Worm (Caenorhabditis elegans) whole organism, L3 larva: ENCODE data around the gene itsn-1.

Experiments used
- ceh-28 ChIP-seq: fragments of 150-350 bp; optimal IDR thresholded peaks from 2 replicates; lab custom pipeline; 2014; ENCODE audit warnings: missing biosample characterization, missing genetic modification reagents, missing genetic modification characterization
- ceh-82 ChIP-seq: fragments of 150-350 bp; optimal IDR thresholded peaks from 2 replicates; lab custom pipeline; 2014; ENCODE audit warnings: missing biosample characterization, missing genetic modification characterization
- egl-27 ChIP-seq: sonication (generic microtip); optimal IDR thresholded peaks from 4 replicates; lab custom pipeline; 2017; ENCODE audit warnings: missing biosample characterization, missing genetic modification reagents, missing genetic modification characterization
- elt-3 ChIP-seq, 3 experiments: fragments of 150-350 bp in 1 of 3; sonication (generic microtip) in 2 of 3; optimal IDR thresholded peaks; 2 replicates in 2 of 3; 4 replicates in 1 of 3; lab custom pipeline; 2014 to 2017; ENCODE audit warnings: missing biosample characterization in 3 of 3, missing genetic modification characterization in 3 of 3
- jun-1 ChIP-seq: fragments of 150-350 bp; optimal IDR thresholded peaks from 2 replicates; lab custom pipeline; 2014; ENCODE audit warnings: missing biosample characterization, missing genetic modification reagents, missing genetic modification characterization
- lsy-12 ChIP-seq: sonication (generic microtip); optimal IDR thresholded peaks from 2 replicates; lab custom pipeline; 2016; ENCODE audit warnings: mild to moderate bottlenecking, missing genetic modification characterization, missing compliant biosample characterization
- nhr-237 ChIP-seq: fragments of 150-350 bp; optimal IDR thresholded peaks from 2 replicates; lab custom pipeline; 2014; ENCODE audit warnings: missing biosample characterization, missing genetic modification characterization
- nhr-25 ChIP-seq: sonication (generic microtip); optimal IDR thresholded peaks from 2 replicates; lab custom pipeline; 2017; ENCODE audit warnings: missing biosample characterization, missing genetic modification characterization
- nhr-28 ChIP-seq: fragments of 150-350 bp; optimal IDR thresholded peaks from 2 replicates; lab custom pipeline; 2014; ENCODE audit warnings: missing biosample characterization, missing genetic modification characterization
- nhr-43 ChIP-seq: sonication (generic microtip); optimal IDR thresholded peaks from 2 replicates; lab custom pipeline; 2016; ENCODE audit warnings: mild to moderate bottlenecking, missing genetic modification characterization, missing compliant biosample characterization; ENCODE audit not compliant: poor library complexity, severe bottlenecking
- skn-1 ChIP-seq: fragments of 150-350 bp; optimal IDR thresholded peaks from 2 replicates; lab custom pipeline; 2014; ENCODE audit warnings: missing biosample characterization, missing genetic modification characterization
- unc-62 ChIP-seq: fragments of 150-350 bp; sonication (generic microtip); optimal IDR thresholded peaks from 4 replicates; lab custom pipeline; 2014; ENCODE audit warnings: missing biosample characterization, missing genetic modification reagents, missing genetic modification characterization
- ztf-11 ChIP-seq: fragments of 150-350 bp; optimal IDR thresholded peaks from 2 replicates; lab custom pipeline; 2014; ENCODE audit warnings: missing biosample characterization, missing genetic modification characterization

ce11 chrIV:17100148-17100547, 19.3 kb upstream of the itsn-1 start, which contains the start of gene bca-2:
- no peak for TF ChIP-seq elt-3 (tag; optimal IDR thresholded peaks at IDR 0.05; lab: Kevin White, UChicago)
- no peak for TF ChIP-seq ceh-28 (tag; lab: Kevin White, UChicago)
- no peak for TF ChIP-seq skn-1 (tag; lab: Kevin White, UChicago)
- no peak for TF ChIP-seq nhr-237 (tag; lab: Kevin White, UChicago)
- TF ChIP-seq ztf-11: no peak
- no peak for TF ChIP-seq ceh-82 (tag; lab: Kevin White, UChicago)
- no peak for TF ChIP-seq jun-1 (tag; lab: Kevin White, UChicago)
- TF ChIP-seq unc-62 (GFP tag; lab: Kevin White, UChicago): no peak
- no peak for TF ChIP-seq nhr-28 (tag; lab: Kevin White, UChicago)
- no peak for TF ChIP-seq nhr-25 (tag; lab: Kevin White, UChicago)
- no peak for TF ChIP-seq nhr-43 (tag; lab: Kevin White, UChicago)
- no peak for TF ChIP-seq lsy-12 (tag; lab: Kevin White, UChicago)
- TF ChIP-seq egl-27 (tag; lab: Kevin White, UChicago): no peak
